Fruit fly (Drosophila melanogaster): ENCODE measurements around the gene DIP-gamma.

dm6 chr3R:28886813-28887212 lies 83.4 kb downstream of the DIP-gamma start:
- TF ChIP-seq CG33213 (GFP tag; optimal IDR thresholded peaks at IDR 0.05) (no peak), CG13624 (GFP tag; optimal IDR thresholded peaks at IDR 0.05) (no peak), CG6254 (GFP tag; optimal IDR thresholded peaks at IDR 0.05) (no peak)

Data from whole organism, embryonic.